Worm (Caenorhabditis elegans): ENCODE measurements around the gene F17A2.13.

DNA sequence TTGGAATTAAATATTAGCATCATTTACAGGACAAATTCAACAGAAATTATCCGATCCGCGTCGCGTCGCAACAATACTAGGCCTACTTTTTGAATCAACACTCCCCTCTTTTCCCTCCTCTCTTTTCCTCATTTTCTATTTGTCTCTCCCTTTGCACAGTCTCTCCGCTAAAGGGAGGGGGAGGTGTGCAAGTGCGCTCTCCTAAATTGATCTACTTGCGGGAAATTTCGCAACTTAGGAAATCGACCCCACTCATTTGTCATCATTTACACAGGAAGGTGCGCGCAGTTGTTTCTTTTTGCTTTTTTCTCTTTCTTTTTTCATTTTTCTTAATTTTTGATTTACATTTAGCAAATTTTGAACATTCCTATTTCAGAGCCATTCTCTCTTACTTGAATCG, 38.5 kb upstream of the F17A2.13 start, which contains the start of gene C04B4.2:
- TF ChIP-seq npax-4 (tag; optimal IDR thresholded peaks at IDR 0.05) (no peak), ztf-16 (tag; optimal IDR thresholded peaks at IDR 0.05) (no peak), K09A11.1 (tag; optimal IDR thresholded peaks at IDR 0.05; ENCODE audit: insufficient read depth) (no peak), syd-9 (tag; optimal IDR thresholded peaks at IDR 0.05) (no peak), ref-2 (tag; optimal IDR thresholded peaks at IDR 0.05) (no peak)
